Fruit fly (Drosophila melanogaster): Measurements from ENCODE around the gene wake.

wake gene

DNA sequence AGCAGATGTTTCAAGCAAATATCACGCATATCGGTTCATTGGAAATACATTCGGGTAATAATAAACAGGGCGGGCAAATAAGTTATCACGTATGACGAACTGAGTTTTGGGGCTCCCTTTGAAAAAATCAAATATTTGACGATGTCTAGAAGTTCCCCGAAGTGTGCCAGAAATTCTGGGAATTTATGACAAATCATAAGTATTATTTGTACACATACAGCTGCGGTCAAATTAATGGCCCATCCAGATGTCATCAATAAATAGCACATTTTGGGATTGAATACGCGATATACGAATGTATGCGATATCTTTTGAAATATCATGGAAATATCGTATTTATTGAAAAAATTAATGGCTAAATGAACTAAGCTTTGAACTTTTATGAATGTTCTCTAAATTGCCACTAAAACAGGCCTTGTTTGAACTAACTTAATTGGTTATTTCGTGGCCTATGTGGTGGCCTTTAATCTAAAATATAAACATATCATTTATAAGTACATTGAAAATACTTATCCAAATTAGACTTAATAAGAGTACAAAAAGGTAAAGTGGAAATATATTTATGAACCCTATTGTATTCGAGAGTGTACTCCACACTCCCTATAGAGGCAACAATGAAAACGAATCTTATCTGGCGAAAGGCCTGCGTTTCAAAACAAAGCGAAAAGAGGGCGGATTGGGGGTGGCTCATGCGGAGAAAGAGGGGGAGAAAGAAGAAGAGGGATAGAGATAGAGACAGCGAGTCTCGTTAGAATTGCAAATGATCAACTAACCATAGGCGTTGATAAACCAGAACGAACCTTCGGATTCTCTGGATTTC, 13.9 kb upstream of the wake start (continued):
- TF ChIP-seq CG16863 (GFP tag; optimal IDR thresholded peaks at IDR 0.05) (peak; percentile 24), Awh (GFP tag; IDR thresholded peaks at IDR 0.05) (no peak), chinmo (GFP tag; IDR thresholded peaks at IDR 0.05; ENCODE audit: partially characterized antibody) (no peak), CG3995 (GFP tag; optimal IDR thresholded peaks at IDR 0.05) (no peak), Nf-YB (GFP tag; optimal IDR thresholded peaks at IDR 0.05) (peak; percentile 32), Dbx (GFP tag; IDR thresholded peaks at IDR 0.05) (no peak), bowl (GFP tag; IDR thresholded peaks at IDR 0.05) (no peak), CG14441 (GFP tag; IDR thresholded peaks at IDR 0.05) (no peak), trh (GFP tag; optimal IDR thresholded peaks at IDR 0.05) (no peak), CG17568 (GFP tag; optimal IDR thresholded peaks at IDR 0.05) (no peak), Dip3 (GFP tag; optimal IDR thresholded peaks at IDR 0.05) (no peak), hkb (optimal IDR thresholded peaks at IDR 0.05) (no peak), hkb (GFP tag; IDR thresholded peaks at IDR 0.05) (no peak), aop (GFP tag; IDR thresholded peaks at IDR 0.05) (no peak), HmgD (GFP tag; optimal IDR thresholded peaks at IDR 0.05) (no peak), Xrp1 (GFP tag; IDR thresholded peaks at IDR 0.05) (no peak), gfzf (GFP tag; optimal IDR thresholded peaks at IDR 0.05) (no peak), Neu2 (GFP tag; optimal IDR thresholded peaks at IDR 0.05; ENCODE audit: borderline replicate concordance) (no peak), CG14860 (GFP tag; IDR thresholded peaks at IDR 0.05; ENCODE audit: partially characterized antibody) (no peak), ind (GFP tag; optimal IDR thresholded peaks at IDR 0.05) (peak; percentile 16), MBD-R2 (GFP tag; IDR thresholded peaks at IDR 0.05) (no peak), fru (optimal IDR thresholded peaks at IDR 0.05) (no peak), eyg (GFP tag; optimal IDR thresholded peaks at IDR 0.05) (no peak), Atf6 (GFP tag; IDR thresholded peaks at IDR 0.05) (no peak), ken (GFP tag; IDR thresholded peaks at IDR 0.05) (no peak), pfk (GFP tag; optimal IDR thresholded peaks at IDR 0.05) (no peak), CG17829 (tag; optimal IDR thresholded peaks at IDR 0.05) (peak; percentile 25), Oaz (GFP tag; IDR thresholded peaks at IDR 0.05) (no peak), Taf1 (GFP tag; IDR thresholded peaks at IDR 0.05) (no peak), sens (GFP tag) (peak; percentile 87), CG4424 (GFP tag; optimal IDR thresholded peaks at IDR 0.05) (peak; percentile 32), yki (optimal IDR thresholded peaks at IDR 0.05) (no peak), repo (GFP tag; optimal IDR thresholded peaks at IDR 0.05) (no peak), Meics (GFP tag; optimal IDR thresholded peaks at IDR 0.05) (peak; percentile 52), Ssrp (tag; optimal IDR thresholded peaks at IDR 0.05) (peak; percentile 47), CG8281 (tag; optimal IDR thresholded peaks at IDR 0.05) (no peak), chif (GFP tag; optimal IDR thresholded peaks at IDR 0.05) (no peak), Usf (GFP tag; optimal IDR thresholded peaks at IDR 0.05) (peak; percentile 14), sima (GFP tag; optimal IDR thresholded peaks at IDR 0.05) (no peak), lmd (GFP tag; IDR thresholded peaks at IDR 0.05) (no peak), zf30C (GFP tag; optimal IDR thresholded peaks at IDR 0.05) (no peak), CG6813 (GFP tag; optimal IDR thresholded peaks at IDR 0.05) (peak; percentile 8), ab (GFP tag; optimal IDR thresholded peaks at IDR 0.05) (no peak), fd102C (GFP tag; optimal IDR thresholded peaks at IDR 0.05) (no peak), CG2678 (tag; optimal IDR thresholded peaks at IDR 0.05) (peak; percentile 73), al (GFP tag; IDR thresholded peaks at IDR 0.05) (no peak), CG11560 (tag; IDR thresholded peaks at IDR 0.05) (no peak), cas (GFP tag; IDR thresholded peaks at IDR 0.05) (no peak), CG17612 (GFP tag; IDR thresholded peaks at IDR 0.05) (no peak), disco-r (GFP tag; optimal IDR thresholded peaks at IDR 0.05) (no peak), tup (GFP tag; optimal IDR thresholded peaks at IDR 0.05) (no peak), Ada2b (GFP tag; IDR thresholded peaks at IDR 0.05) (peak; percentile 20; the same call in 1 of the 2 replicates), CTCF (GFP tag; optimal IDR thresholded peaks at IDR 0.05) (no peak)
